Fruit fly (Drosophila melanogaster): ENCODE results near the gene by.
A peak's percentile ranks its signal among the peaks of the same experiment; 100 is the strongest.

The by gene

DNA sequence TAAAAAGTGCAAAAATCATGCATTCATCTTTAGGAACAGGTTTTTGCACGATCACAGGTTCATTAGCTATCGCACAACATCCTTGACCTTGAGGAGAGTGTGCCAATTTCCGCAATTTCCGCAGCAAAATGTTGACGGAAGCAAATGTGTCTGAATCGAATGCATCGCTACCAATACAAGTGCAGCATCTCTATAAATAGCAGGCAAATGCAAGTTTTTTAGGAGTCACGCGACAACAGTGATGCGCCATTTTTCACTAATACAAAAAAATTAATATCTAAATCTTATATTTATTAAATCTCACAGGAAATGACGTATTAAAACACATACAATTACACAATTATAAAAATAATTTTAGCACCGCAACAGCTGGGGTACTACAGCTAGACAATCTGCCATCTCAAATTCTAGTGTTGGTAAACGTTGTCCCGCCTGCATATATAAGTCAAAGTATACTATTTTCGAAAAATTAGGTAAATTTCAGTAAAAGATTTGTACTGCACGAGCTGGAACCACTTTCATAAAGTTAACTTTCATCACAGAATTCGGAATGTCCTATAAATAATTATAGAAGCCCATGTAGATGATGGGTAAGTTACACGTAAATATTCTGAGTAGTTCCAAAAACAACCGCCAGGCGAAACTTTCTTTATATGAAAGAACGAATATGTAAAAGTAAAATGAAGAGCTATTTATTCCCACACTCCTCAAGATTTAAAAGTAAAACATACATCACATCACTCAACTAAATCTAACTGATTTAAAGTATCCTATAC is 41.2 kb upstream of the by start, which contains the start of gene CG9399 (continued):
- TF ChIP-seq CG9797 (GFP tag; optimal IDR thresholded peaks at IDR 0.05) (peak; percentile 47), tup (GFP tag; optimal IDR thresholded peaks at IDR 0.05) (peak; percentile 96), dm (GFP tag; optimal IDR thresholded peaks at IDR 0.05) (peak; percentile 79), ato (GFP tag; IDR thresholded peaks at IDR 0.05; ENCODE audit: partially characterized antibody) (no peak), E2f1 (GFP tag; IDR thresholded peaks at IDR 0.05) (peak; percentile 97), CG3847 (GFP tag; IDR thresholded peaks at IDR 0.05) (peak; percentile 97), tgo (GFP tag; IDR thresholded peaks at IDR 0.05) (peak; percentile 98), jumu (GFP tag; optimal IDR thresholded peaks at IDR 0.05) (peak; percentile 91), CG8089 (GFP tag; optimal IDR thresholded peaks at IDR 0.05) (peak; percentile 88), CG13287 (GFP tag; IDR thresholded peaks at IDR 0.05; ENCODE audit: partially characterized antibody) (peak; percentile 27; the same call in 1 of the 2 replicates), hb (GFP tag; IDR thresholded peaks at IDR 0.05; ENCODE audit: partially characterized antibody) (no peak), zfh1 (GFP tag; IDR thresholded peaks at IDR 0.05) (peak; percentile 99), kah (GFP tag; optimal IDR thresholded peaks at IDR 0.05) (peak; percentile 88), CG6813 (GFP tag; optimal IDR thresholded peaks at IDR 0.05) (peak; percentile 94), CG7372 (GFP tag; IDR thresholded peaks at IDR 0.05) (peak; percentile 97), zf30C (GFP tag; optimal IDR thresholded peaks at IDR 0.05) (peak; percentile 34), grn (GFP tag; optimal IDR thresholded peaks at IDR 0.05) (peak; percentile 65), Nf-YC (tag; optimal IDR thresholded peaks at IDR 0.05) (peak; percentile 84), ems (GFP tag; optimal IDR thresholded peaks at IDR 0.05) (peak; percentile 94), CG15514 (GFP tag; optimal IDR thresholded peaks at IDR 0.05) (peak; percentile 90), Hr3 (GFP tag; optimal IDR thresholded peaks at IDR 0.05) (peak; percentile 98), CG8290 (GFP tag; optimal IDR thresholded peaks at IDR 0.05) (peak; percentile 95), CG8290 (tag; optimal IDR thresholded peaks at IDR 0.05) (peak; percentile 92), tll (GFP tag; optimal IDR thresholded peaks at IDR 0.05) (peak; percentile 20 to 90), tin (GFP tag; optimal IDR thresholded peaks at IDR 0.05) (peak; percentile 98), Sry-β (GFP tag; optimal IDR thresholded peaks at IDR 0.05) (peak; percentile 97), row (GFP tag; IDR thresholded peaks at IDR 0.05) (peak; percentile 98), CG15011 (GFP tag; optimal IDR thresholded peaks at IDR 0.05) (peak; percentile 90), mirr (GFP tag; optimal IDR thresholded peaks at IDR 0.05) (peak; percentile 79), D19A (tag; optimal IDR thresholded peaks at IDR 0.05) (peak; percentile 92), Meics (GFP tag; optimal IDR thresholded peaks at IDR 0.05) (peak; percentile 95), z (GFP tag; IDR thresholded peaks at IDR 0.05) (peak; percentile 73), ro (GFP tag; IDR thresholded peaks at IDR 0.05) (peak; percentile 95), Drgx (GFP tag; IDR thresholded peaks at IDR 0.05) (peak; percentile 97), Max (GFP tag; optimal IDR thresholded peaks at IDR 0.05) (peak; percentile 97), Trl (optimal IDR thresholded peaks at IDR 0.05) (peak in 1 of 2 experiments; percentile 85), Trl (GFP tag; optimal IDR thresholded peaks at IDR 0.05) (peak; percentile 91), Gsc (GFP tag; IDR thresholded peaks at IDR 0.05) (peak; percentile 93), CG10431 (GFP tag; optimal IDR thresholded peaks at IDR 0.05) (peak; percentile 88), nerfin-2 (GFP tag; IDR thresholded peaks at IDR 0.05; ENCODE audit: partially characterized antibody) (no peak), CG14014 (GFP tag; IDR thresholded peaks at IDR 0.05) (peak; percentile 98), CG18619 (GFP tag; optimal IDR thresholded peaks at IDR 0.05) (peak; percentile 95), CG17912 (GFP tag; optimal IDR thresholded peaks at IDR 0.05) (peak; percentile 87), cg (GFP tag; optimal IDR thresholded peaks at IDR 0.05) (peak; percentile 94), Opbp (GFP tag; IDR thresholded peaks at IDR 0.05; ENCODE audit: partially characterized antibody) (no peak), Hr78 (GFP tag; optimal IDR thresholded peaks at IDR 0.05) (peak in 1 of 2 experiments; percentile 82), CrebB (tag; optimal IDR thresholded peaks at IDR 0.05) (peak; percentile 94), lov (optimal IDR thresholded peaks at IDR 0.05) (no peak), lov (GFP tag; IDR thresholded peaks at IDR 0.05) (peak; percentile 98)
